Worm (Caenorhabditis elegans): ENCODE results near the gene fpn-1.2.

- TF ChIP-seq ceh-58 (GFP tag; IDR thresholded peaks at IDR 0.05) (no peak), K11D2.4 (GFP tag; IDR thresholded peaks at IDR 0.05) (no peak), snpc-4 (GFP tag; optimal IDR thresholded peaks at IDR 0.05) (no peak), snpc-4 (tag; optimal IDR thresholded peaks at IDR 0.05) (no peak), madf-8 (GFP tag; conservative IDR thresholded peaks at IDR 0.05) (no peak), Y67H2A.10 (GFP tag; conservative IDR thresholded peaks at IDR 0.05) (no peak), snpc-3.4 (tag; optimal IDR thresholded peaks at IDR 0.05) (no peak), ama-1 (optimal IDR thresholded peaks at IDR 0.05) (no peak), ama-1 (GFP tag; optimal IDR thresholded peaks at IDR 0.05) (no peak), nfyb-1 (GFP tag; IDR thresholded peaks at IDR 0.05) (no peak), efl-1 (GFP tag; optimal IDR thresholded peaks at IDR 0.05) (no peak), F57C9.4 (tag; optimal IDR thresholded peaks at IDR 0.05) (no peak), snpc-1.3 (tag; optimal IDR thresholded peaks at IDR 0.05; ENCODE audit: insufficient read depth) (no peak), hsf-1 (GFP tag; IDR thresholded peaks at IDR 0.05) (no peak)
Measured at ce11 chrV:1422269-1422668, 42.2 kb downstream of the fpn-1.2 start.
